Fruit fly (Drosophila melanogaster): ENCODE results near the gene CG7888.

The CG7888 gene

dm6 chr3L:11093046-11093520 lies 39.2 kb downstream of the CG7888 start, which contains the start of gene JIL-1 (continued):
- TF ChIP-seq crc (GFP tag; optimal IDR thresholded peaks at IDR 0.05) (no peak), sqz (GFP tag; optimal IDR thresholded peaks at IDR 0.05) (peak; percentile 13), CG9609 (GFP tag; optimal IDR thresholded peaks at IDR 0.05) (peak; percentile 3), dan (GFP tag; IDR thresholded peaks at IDR 0.05) (no peak), schlank (tag; optimal IDR thresholded peaks at IDR 0.05) (no peak), ac (GFP tag; optimal IDR thresholded peaks at IDR 0.05) (no peak), kay (GFP tag; optimal IDR thresholded peaks at IDR 0.05) (peak; percentile 32), nau (GFP tag; optimal IDR thresholded peaks at IDR 0.05) (no peak), Atf-2 (GFP tag; optimal IDR thresholded peaks at IDR 0.05) (no peak), dysf (GFP tag; IDR thresholded peaks at IDR 0.05) (peak; percentile 75), slp2 (GFP tag; optimal IDR thresholded peaks at IDR 0.05) (peak; percentile 24), Atf3 (GFP tag; optimal IDR thresholded peaks at IDR 0.05) (no peak), CG18764 (GFP tag; optimal IDR thresholded peaks at IDR 0.05) (peak; percentile 30), ase (GFP tag; IDR thresholded peaks at IDR 0.05) (peak; percentile 76), CG16863 (GFP tag; optimal IDR thresholded peaks at IDR 0.05) (no peak), CG5245 (GFP tag; optimal IDR thresholded peaks at IDR 0.05) (peak; percentile 40), CG15269 (tag; optimal IDR thresholded peaks at IDR 0.05) (peak; percentile 57), danr (GFP tag; IDR thresholded peaks at IDR 0.05) (no peak), HLH3B (GFP tag; IDR thresholded peaks at IDR 0.05) (peak; percentile 35; the same call in 1 of the 2 replicates), CG10274 (GFP tag; optimal IDR thresholded peaks at IDR 0.05) (no peak), CG12299 (tag; optimal IDR thresholded peaks at IDR 0.05) (no peak), tin (GFP tag; optimal IDR thresholded peaks at IDR 0.05) (peak; percentile 61), CG2202 (tag; optimal IDR thresholded peaks at IDR 0.05) (peak; percentile 34), seq (GFP tag; IDR thresholded peaks at IDR 0.05) (no peak), CG5180 (GFP tag; optimal IDR thresholded peaks at IDR 0.05) (no peak), sd (tag; optimal IDR thresholded peaks at IDR 0.05) (no peak), CG14441 (GFP tag; IDR thresholded peaks at IDR 0.05) (peak; percentile 77), hth (optimal IDR thresholded peaks at IDR 0.05) (no peak), ftz-f1 (GFP tag; optimal IDR thresholded peaks at IDR 0.05) (no peak), en (GFP tag; optimal IDR thresholded peaks at IDR 0.05) (no peak), dm (GFP tag; optimal IDR thresholded peaks at IDR 0.05) (no peak), CG15479 (GFP tag; optimal IDR thresholded peaks at IDR 0.05) (no peak), CG12104 (GFP tag; optimal IDR thresholded peaks at IDR 0.05) (no peak), Hmr (GFP tag; optimal IDR thresholded peaks at IDR 0.05) (peak; percentile 77), sna (GFP tag; IDR thresholded peaks at IDR 0.05; ENCODE audit: partially characterized antibody) (peak; percentile 64), Atf6 (GFP tag; IDR thresholded peaks at IDR 0.05) (peak; percentile 67), Chrac-16 (GFP tag; optimal IDR thresholded peaks at IDR 0.05) (peak; percentile 63), CG14710 (tag; optimal IDR thresholded peaks at IDR 0.05) (peak; percentile 58), Rx (GFP tag; IDR thresholded peaks at IDR 0.05) (peak; percentile 52), CG13296 (GFP tag; optimal IDR thresholded peaks at IDR 0.05) (peak; percentile 47), CG8359 (GFP tag; optimal IDR thresholded peaks at IDR 0.05; ENCODE audit: borderline replicate concordance) (no peak), CG1529 (GFP tag; optimal IDR thresholded peaks at IDR 0.05) (peak; percentile 11), lola (GFP tag; optimal IDR thresholded peaks at IDR 0.05) (peak in 1 of 3 experiments; percentile 30), hbn (GFP tag; IDR thresholded peaks at IDR 0.05; ENCODE audit: partially characterized antibody) (peak; percentile 75), CG4328 (GFP tag; optimal IDR thresholded peaks at IDR 0.05) (no peak), inv (GFP tag; IDR thresholded peaks at IDR 0.05; ENCODE audit: partially characterized antibody) (peak; percentile 83), CG4820 (GFP tag; optimal IDR thresholded peaks at IDR 0.05) (peak; percentile 52), ERR (GFP tag; optimal IDR thresholded peaks at IDR 0.05) (no peak), HLH54F (GFP tag; optimal IDR thresholded peaks at IDR 0.05) (peak; percentile 69), vnd (GFP tag; IDR thresholded peaks at IDR 0.05; ENCODE audit: partially characterized antibody) (peak; percentile 77), CG12155 (GFP tag; optimal IDR thresholded peaks at IDR 0.05) (peak; percentile 68)

Data from whole organism, embryonic.